Worm (Caenorhabditis elegans): ENCODE data around the gene atg-13.

ce11 chrIII:8117155-8117554 lies 40.8 kb downstream of the atg-13 start:
- TF ChIP-seq W03F9.2 (tag; optimal IDR thresholded peaks at IDR 0.05), result no peak
- no peak for TF ChIP-seq him-1 (tag; optimal IDR thresholded peaks at IDR 0.05)
